Worm (Caenorhabditis elegans) whole organism, L1 larva: ENCODE data around the gene ipla-6.

ENCODE experiments used
- isw-1 ChIP-seq: fragments of 200-800 bp; sonication (Bioruptor generic); IDR thresholded peaks from 2 replicates; pipeline ENCODE4 v1.3.6; 2022; ENCODE audit warnings: missing genetic modification characterization, missing compliant biosample characterization
- jun-1 ChIP-seq: fragments of 150-350 bp; optimal IDR thresholded peaks from 2 replicates; lab custom pipeline; 2014; ENCODE audit warnings: missing biosample characterization, missing genetic modification reagents, missing genetic modification characterization
- lir-3 ChIP-seq: sonication (generic microtip); optimal IDR thresholded peaks from 2 replicates; lab custom pipeline; 2016; ENCODE audit warnings: mild to moderate bottlenecking, missing genetic modification characterization, moderate library complexity, missing compliant biosample characterization; ENCODE audit not compliant: poor library complexity
- nhr-77 ChIP-seq: fragments of 150-350 bp; optimal IDR thresholded peaks from 2 replicates; lab custom pipeline; 2014; ENCODE audit warnings: missing biosample characterization, missing genetic modification characterization
- pqm-1 ChIP-seq: sonication (generic microtip); optimal IDR thresholded peaks from 3 replicates; lab custom pipeline; 2017; ENCODE audit warnings: missing biosample characterization, missing genetic modification characterization

ce11 chrIV:6337353-6337752 is at the start of gene ipla-6:
- no peak for TF ChIP-seq jun-1 (tag; lab: Kevin White, UChicago)
- no peak for TF ChIP-seq pqm-1 (tag; lab: Kevin White, UChicago)
- no peak for TF ChIP-seq isw-1 (GFP tag; lab: Robert Waterston, UW)
- no peak for TF ChIP-seq lir-3 (tag; lab: Kevin White, UChicago)
- TF ChIP-seq nhr-77 (tag; lab: Kevin White, UChicago) = no peak
